Worm (Caenorhabditis elegans): ENCODE data around the gene nuc-1.
A peak's percentile ranks its signal among the peaks of the same experiment; 100 is the strongest.

- TF ChIP-seq pqm-1 (tag; optimal IDR thresholded peaks at IDR 0.05) (no peak), C16A3.4 (tag; optimal IDR thresholded peaks at IDR 0.05) (no peak), sup-37 (GFP tag; optimal IDR thresholded peaks at IDR 0.05) (no peak), aly-2 (tag; optimal IDR thresholded peaks at IDR 0.05) (no peak), lir-3 (tag; optimal IDR thresholded peaks at IDR 0.05; ENCODE audit: poor library complexity) (no peak), ceh-88 (GFP tag; IDR thresholded peaks at IDR 0.05) (no peak), zag-1 (tag; optimal IDR thresholded peaks at IDR 0.05) (no peak), lin-39 (tag; optimal IDR thresholded peaks at IDR 0.05) (no peak), unc-86 (tag; optimal IDR thresholded peaks at IDR 0.05) (no peak), aha-1 (tag; optimal IDR thresholded peaks at IDR 0.05) (no peak), snu-23 (GFP tag; optimal IDR thresholded peaks at IDR 0.05) (peak; percentile 63), ztf-4 (tag; optimal IDR thresholded peaks at IDR 0.05) (no peak)
These were observed 12.7 kb downstream of the nuc-1 start for ce11 chrX:9552404-9552803.
